Worm (Caenorhabditis elegans) whole organism, L2 larva: Measurements from ENCODE around the gene T26H8.4.

Experiments
- F13H6.1 ChIP-seq: sonication (generic microtip); optimal IDR thresholded peaks from 2 replicates; lab custom pipeline; 2016; ENCODE audit warnings: missing genetic modification characterization, missing compliant biosample characterization
- Y55F3AM.14 ChIP-seq: fragments of 200-800 bp; sonication (Bioruptor generic); optimal IDR thresholded peaks from 2 replicates; lab custom pipeline; 2018; ENCODE audit warnings: mild to moderate bottlenecking, missing genetic modification characterization, missing compliant biosample characterization
- ama-1 ChIP-seq: fragments of 150-350 bp; optimal IDR thresholded peaks from 2 replicates; lab custom pipeline; 2018; ENCODE audit warnings: inconsistent platforms
- blmp-1 ChIP-seq: sonication (generic microtip); optimal IDR thresholded peaks from 2 replicates; lab custom pipeline; 2017; ENCODE audit warnings: missing genetic modification characterization, mild to moderate bottlenecking, missing compliant biosample characterization, antibody characterized with exemption, moderate library complexity; ENCODE audit not compliant: insufficient read depth
- ceh-82 ChIP-seq: fragments of 150-350 bp; optimal IDR thresholded peaks from 2 replicates; lab custom pipeline; 2014; ENCODE audit warnings: missing biosample characterization, missing genetic modification characterization
- egl-27 ChIP-seq: sonication (generic microtip); optimal IDR thresholded peaks from 3 replicates; lab custom pipeline; 2017; ENCODE audit warnings: missing biosample characterization, missing genetic modification reagents, missing genetic modification characterization
- elt-3 ChIP-seq: sonication (generic microtip); optimal IDR thresholded peaks from 2 replicates; lab custom pipeline; 2017; ENCODE audit warnings: missing biosample characterization, missing genetic modification characterization
- fos-1 ChIP-seq: fragments of 150-350 bp; optimal IDR thresholded peaks from 2 replicates; lab custom pipeline; 2014; ENCODE audit warnings: missing biosample characterization, missing genetic modification characterization
- lin-11 ChIP-seq: fragments of 150-350 bp; sonication (generic microtip); optimal IDR thresholded peaks from 2 replicates; lab custom pipeline; 2014; ENCODE audit warnings: missing biosample characterization, missing genetic modification characterization, inconsistent platforms, mixed read lengths
- lin-39 ChIP-seq: fragments of 150-350 bp; optimal IDR thresholded peaks from 2 replicates; lab custom pipeline; 2014; ENCODE audit warnings: missing biosample characterization, missing genetic modification reagents, missing genetic modification characterization
- nhr-10 ChIP-seq: sonication (generic microtip); optimal IDR thresholded peaks from 2 replicates; lab custom pipeline; 2017; ENCODE audit warnings: missing biosample characterization, missing genetic modification characterization
- nhr-11 ChIP-seq: fragments of 150-350 bp; optimal IDR thresholded peaks from 2 replicates; lab custom pipeline; 2014; ENCODE audit warnings: missing biosample characterization, missing genetic modification characterization
- sma-9 ChIP-seq, 2 experiments: fragments of 150-350 bp in 1 of 2; sonication (generic microtip) in 1 of 2; optimal IDR thresholded peaks; 2 replicates each; lab custom pipeline; 2014 to 2016; ENCODE audit warnings: missing genetic modification characterization in 2 of 2, mild to moderate bottlenecking in 1 of 2, missing biosample characterization in 1 of 2, missing compliant biosample characterization in 1 of 2, missing genetic modification reagents in 1 of 2, moderate library complexity in 1 of 2

DNA sequence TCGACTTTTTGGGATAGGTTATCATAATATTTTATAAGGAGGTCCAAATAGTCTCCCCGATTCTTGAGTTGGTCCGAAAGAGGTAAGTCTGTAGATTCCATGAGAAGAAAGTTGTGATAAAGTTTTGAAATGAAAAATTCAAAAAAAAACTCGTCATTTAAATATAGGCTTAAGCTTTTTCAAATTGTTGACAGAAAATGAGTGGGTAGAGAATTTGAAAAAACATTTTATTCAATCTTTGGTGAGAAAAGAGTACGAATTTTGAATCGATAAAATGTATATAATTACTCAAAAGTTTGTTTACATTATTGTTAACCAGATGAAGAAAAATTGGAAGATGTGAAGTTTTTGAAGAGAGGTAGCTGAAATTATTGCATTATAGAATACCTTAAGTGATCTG is 1.1 kb downstream of the T26H8.4 start, which contains the start of gene T26H8.5:
- no peak for TF ChIP-seq blmp-1 (tag; lab: Kevin White, UChicago)
- no peak for TF ChIP-seq sma-9 (GFP tag; optimal IDR thresholded peaks at IDR 0.05; lab: Kevin White, UChicago)
- TF ChIP-seq sma-9 (tag; optimal IDR thresholded peaks at IDR 0.05; lab: Kevin White, UChicago) = no peak
- TF ChIP-seq ceh-82 (tag; lab: Kevin White, UChicago) = no peak
- no peak for TF ChIP-seq nhr-11
- no peak for TF ChIP-seq lin-39 (tag; lab: Kevin White, UChicago)
- TF ChIP-seq F13H6.1 (tag; lab: Kevin White, UChicago) = no peak
- no peak for TF ChIP-seq elt-3 (tag; lab: Kevin White, UChicago)
- no peak for TF ChIP-seq Y55F3AM.14 (GFP tag; lab: Kevin White, UChicago)
- TF ChIP-seq lin-11 = no peak
- TF ChIP-seq nhr-10 = no peak
- TF ChIP-seq fos-1 = no peak
- TF ChIP-seq egl-27 = no peak
- TF ChIP-seq ama-1 (lab: Kevin White, UChicago) = no peak
